Worm (Caenorhabditis elegans): ENCODE measurements around the gene F35F10.7.
A peak's percentile ranks its signal among the peaks of the same experiment; 100 is the strongest.

Gene F35F10.7

ce11 chrV:3279138-3279537 lies 8.1 kb downstream of the F35F10.7 start:
- no peak for TF ChIP-seq unc-130 (tag; optimal IDR thresholded peaks at IDR 0.05)
- peak; percentile 65 for TF ChIP-seq rnt-1 (tag; optimal IDR thresholded peaks at IDR 0.05)
- TF ChIP-seq lin-14 (GFP tag; optimal IDR thresholded peaks at IDR 0.05): peak; percentile 53
- TF ChIP-seq ceh-88 (GFP tag; IDR thresholded peaks at IDR 0.05): no peak
- TF ChIP-seq nhr-71 (tag; optimal IDR thresholded peaks at IDR 0.05): peak; percentile 35
- TF ChIP-seq C34B4.2 (tag; optimal IDR thresholded peaks at IDR 0.05): no peak
- no peak for TF ChIP-seq jun-1 (tag; optimal IDR thresholded peaks at IDR 0.05)
- no peak for TF ChIP-seq C04F5.9 (tag; optimal IDR thresholded peaks at IDR 0.05)
- TF ChIP-seq swsn-7 (tag; optimal IDR thresholded peaks at IDR 0.05): no peak
- TF ChIP-seq nhr-237 (tag; optimal IDR thresholded peaks at IDR 0.05): no peak
- no peak for TF ChIP-seq aly-2 (tag; optimal IDR thresholded peaks at IDR 0.05)
- no peak for TF ChIP-seq ztf-4 (tag; optimal IDR thresholded peaks at IDR 0.05)
- TF ChIP-seq mef-2 (tag; optimal IDR thresholded peaks at IDR 0.05): no peak
- TF ChIP-seq irx-1 (tag; optimal IDR thresholded peaks at IDR 0.05): no peak

ce11 chrV:3278101-3278639 lies 9.1 kb downstream of the F35F10.7 start, which contains the start of gene fbxa-64:
fbxa-64 (minus strand) TSS chrV:3278151.
- TF ChIP-seq nhr-71 (tag; optimal IDR thresholded peaks at IDR 0.05) (peak; percentile 21), blmp-1 (tag; optimal IDR thresholded peaks at IDR 0.05) (peak; percentile 14), snu-23 (GFP tag; optimal IDR thresholded peaks at IDR 0.05) (peak; percentile 44), nhr-47 (tag; optimal IDR thresholded peaks at IDR 0.05) (peak; percentile 21), efl-1 (optimal IDR thresholded peaks at IDR 0.05) (peak; percentile 24 to 38), efl-1 (GFP tag; optimal IDR thresholded peaks at IDR 0.05 in 1 of 2) (peak; percentile 39 to 94), grh-1 (GFP tag; IDR thresholded peaks at IDR 0.05) (no peak), F16B12.6 (tag; optimal IDR thresholded peaks at IDR 0.05) (peak; percentile 83), irx-1 (tag; optimal IDR thresholded peaks at IDR 0.05) (no peak), lsy-2 (tag; optimal IDR thresholded peaks at IDR 0.05) (peak in 1 of 2 experiments; percentile 2), dpl-1 (GFP tag; optimal IDR thresholded peaks at IDR 0.05) (peak in 2 of 3 experiments; percentile 26 to 53), C04F5.9 (tag; optimal IDR thresholded peaks at IDR 0.05) (no peak), ztf-11 (tag; optimal IDR thresholded peaks at IDR 0.05) (no peak), lin-35 (GFP tag; optimal IDR thresholded peaks at IDR 0.05) (peak; percentile 27 to 46), swsn-7 (tag; optimal IDR thresholded peaks at IDR 0.05) (peak; percentile 7), mep-1 (tag; optimal IDR thresholded peaks at IDR 0.05) (peak; percentile 50), nhr-20 (tag; optimal IDR thresholded peaks at IDR 0.05) (peak; percentile 10), jun-1 (tag; optimal IDR thresholded peaks at IDR 0.05) (no peak)

- no peak for TF ChIP-seq unc-98 (GFP tag; IDR thresholded peaks at IDR 0.05)
- TF ChIP-seq skn-1 (tag; optimal IDR thresholded peaks at IDR 0.05): no peak
- TF ChIP-seq C34B4.2 (tag; optimal IDR thresholded peaks at IDR 0.05): no peak
- peak; percentile 33; the same call in 1 of the 2 replicates for TF ChIP-seq nhr-19 (GFP tag; conservative IDR thresholded peaks at IDR 0.05)
- TF ChIP-seq rnt-1 (tag; optimal IDR thresholded peaks at IDR 0.05): peak; percentile 49
- no peak for TF ChIP-seq ceh-8 (GFP tag; optimal IDR thresholded peaks at IDR 0.05)
- no peak for TF ChIP-seq sptf-1 (tag; optimal IDR thresholded peaks at IDR 0.05)
- no peak for TF ChIP-seq swsn-7 (tag; optimal IDR thresholded peaks at IDR 0.05)
- TF ChIP-seq ztf-4 (tag; optimal IDR thresholded peaks at IDR 0.05): no peak
- no peak for TF ChIP-seq nhr-84 (tag; optimal IDR thresholded peaks at IDR 0.05)
- no peak for TF ChIP-seq elt-2 (tag; optimal IDR thresholded peaks at IDR 0.05)
- no peak for TF ChIP-seq ama-1 (optimal IDR thresholded peaks at IDR 0.05)
- no peak for TF ChIP-seq fkh-8 (tag; optimal IDR thresholded peaks at IDR 0.05)
- TF ChIP-seq nhr-77 (tag; optimal IDR thresholded peaks at IDR 0.05): no peak
- peak; percentile 75 for TF ChIP-seq lin-14 (GFP tag; optimal IDR thresholded peaks at IDR 0.05)
- TF ChIP-seq lin-15B (tag; optimal IDR thresholded peaks at IDR 0.05): no peak
- TF ChIP-seq pag-3 (tag; optimal IDR thresholded peaks at IDR 0.05; ENCODE audit: borderline replicate concordance, insufficient read depth): no peak
- no peak for TF ChIP-seq lin-13 (GFP tag; optimal IDR thresholded peaks at IDR 0.05)
- TF ChIP-seq ceh-90 (tag; optimal IDR thresholded peaks at IDR 0.05): no peak
- TF ChIP-seq nhr-237 (tag; optimal IDR thresholded peaks at IDR 0.05): no peak
- no peak for TF ChIP-seq Y116A8C.19 (tag; optimal IDR thresholded peaks at IDR 0.05; ENCODE audit: borderline replicate concordance)
- TF ChIP-seq jun-1 (tag; optimal IDR thresholded peaks at IDR 0.05): no peak
- no peak for TF ChIP-seq zip-4 (GFP tag; optimal IDR thresholded peaks at IDR 0.05)
- TF ChIP-seq xbp-1 (tag; optimal IDR thresholded peaks at IDR 0.05): no peak
- TF ChIP-seq nhr-71 (tag; optimal IDR thresholded peaks at IDR 0.05): peak; percentile 71
- no peak for TF ChIP-seq nhr-90 (tag; optimal IDR thresholded peaks at IDR 0.05; ENCODE audit: poor library complexity)
- TF ChIP-seq zag-1 (tag; optimal IDR thresholded peaks at IDR 0.05): no peak
- no peak for TF ChIP-seq isw-1 (GFP tag; IDR thresholded peaks at IDR 0.05)
- no peak for TF ChIP-seq dsc-1 (tag; optimal IDR thresholded peaks at IDR 0.05)
- no peak for TF ChIP-seq nhr-28 (tag; optimal IDR thresholded peaks at IDR 0.05)
- TF ChIP-seq nhr-20 (tag; optimal IDR thresholded peaks at IDR 0.05): peak; percentile 29
- TF ChIP-seq mef-2 (tag; optimal IDR thresholded peaks at IDR 0.05): no peak
These were observed 11.0 kb downstream of the F35F10.7 start for ce11 chrV:3276184-3276583.

All from whole organism, L1 larva.